Worm (Caenorhabditis elegans): ENCODE measurements around the gene ttr-14.
A peak's percentile ranks its signal among the peaks of the same experiment; 100 is the strongest.

The ttr-14 gene

ce11 chrX:10783822-10784221 is 3.5 kb upstream of the ttr-14 start, which contains the start of gene clc-4:
TSS of gene clc-4 (minus strand) at chrX:10783922.
- TF ChIP-seq scrt-1 (GFP tag; IDR thresholded peaks at IDR 0.05) (no peak), F13C5.2 (tag; optimal IDR thresholded peaks at IDR 0.05) (no peak), tbx-11 (GFP tag; IDR thresholded peaks at IDR 0.05) (no peak), hnd-1 (tag; optimal IDR thresholded peaks at IDR 0.05) (no peak), sea-1 (GFP tag; conservative IDR thresholded peaks at IDR 0.05) (no peak), aly-1 (tag; optimal IDR thresholded peaks at IDR 0.05) (no peak), tra-4 (tag; optimal IDR thresholded peaks at IDR 0.05) (no peak), flt-1 (GFP tag; IDR thresholded peaks at IDR 0.05) (no peak), hmg-4 (GFP tag; optimal IDR thresholded peaks at IDR 0.05) (no peak), hmbx-1 (tag; optimal IDR thresholded peaks at IDR 0.05) (no peak), ets-7 (tag; optimal IDR thresholded peaks at IDR 0.05) (no peak), ceh-13 (GFP tag; optimal IDR thresholded peaks at IDR 0.05) (no peak), B0310.2 (tag; optimal IDR thresholded peaks at IDR 0.05) (no peak), ama-1 (optimal IDR thresholded peaks at IDR 0.05) (no peak)

ce11 chrX:10792435-10792834 is 5.1 kb downstream of the ttr-14 start, which contains the start of gene vap-2:
TSS of gene vap-2 (minus strand) at chrX:10792535.
- TF ChIP-seq tbx-11 (GFP tag; IDR thresholded peaks at IDR 0.05) (no peak), tbx-37 (GFP tag; conservative IDR thresholded peaks at IDR 0.05) (no peak), tra-4 (tag; optimal IDR thresholded peaks at IDR 0.05) (no peak)

- TF ChIP-seq ceh-13 (GFP tag; optimal IDR thresholded peaks at IDR 0.05), result no peak
- no peak for TF ChIP-seq tbx-11 (GFP tag; IDR thresholded peaks at IDR 0.05)
- TF ChIP-seq aly-1 (tag; optimal IDR thresholded peaks at IDR 0.05), result no peak
Measured at ce11 chrX:10794647-10795046, 7.3 kb downstream of the ttr-14 start, which contains the start of gene T05A10.6. TSS of gene T05A10.6 (minus strand) at chrX:10794747.

ce11 chrX:10804441-10804840 is 17.1 kb downstream of the ttr-14 start, which contains the start of gene F31B12.4:
TSS of gene F31B12.4 (plus strand) at chrX:10804741.
- TF ChIP-seq tbx-37 (GFP tag; conservative IDR thresholded peaks at IDR 0.05), result no peak
- TF ChIP-seq ceh-13 (GFP tag; optimal IDR thresholded peaks at IDR 0.05), result no peak
- TF ChIP-seq ceh-36 (tag; optimal IDR thresholded peaks at IDR 0.05), result no peak
- no peak for TF ChIP-seq sea-1 (GFP tag; conservative IDR thresholded peaks at IDR 0.05)
- no peak for TF ChIP-seq F13C5.2 (tag; optimal IDR thresholded peaks at IDR 0.05)
- no peak for TF ChIP-seq pes-1 (GFP tag; IDR thresholded peaks at IDR 0.05)
- no peak for TF ChIP-seq B0310.2 (tag; optimal IDR thresholded peaks at IDR 0.05)

- no peak for TF ChIP-seq pes-1 (GFP tag; IDR thresholded peaks at IDR 0.05)
- no peak for TF ChIP-seq sea-1 (GFP tag; conservative IDR thresholded peaks at IDR 0.05)
- no peak for TF ChIP-seq tbx-11 (GFP tag; IDR thresholded peaks at IDR 0.05)
- no peak for TF ChIP-seq hmg-4 (GFP tag; optimal IDR thresholded peaks at IDR 0.05)
- no peak for TF ChIP-seq hmbx-1 (tag; optimal IDR thresholded peaks at IDR 0.05)
- no peak for TF ChIP-seq B0310.2 (tag; optimal IDR thresholded peaks at IDR 0.05)
- no peak for TF ChIP-seq flt-1 (GFP tag; IDR thresholded peaks at IDR 0.05)
- no peak for TF ChIP-seq ceh-36 (tag; optimal IDR thresholded peaks at IDR 0.05)
- TF ChIP-seq ama-1 (optimal IDR thresholded peaks at IDR 0.05), result no peak
Measured at ce11 chrX:10820511-10820910, 33.2 kb downstream of the ttr-14 start, which contains the start of gene F31B12.3. TSS of gene F31B12.3 (minus strand) at chrX:10820611.

ce11 chrX:10821160-10821559 is 33.9 kb downstream of the ttr-14 start:
- TF ChIP-seq hmbx-1 (tag; optimal IDR thresholded peaks at IDR 0.05) (no peak), hmg-4 (GFP tag; optimal IDR thresholded peaks at IDR 0.05) (no peak), scrt-1 (GFP tag; IDR thresholded peaks at IDR 0.05) (peak; percentile 87), tra-4 (tag; optimal IDR thresholded peaks at IDR 0.05) (peak; percentile 34), ama-1 (optimal IDR thresholded peaks at IDR 0.05) (no peak), flt-1 (GFP tag; IDR thresholded peaks at IDR 0.05) (peak; percentile 75), tbx-11 (GFP tag; IDR thresholded peaks at IDR 0.05) (peak; percentile 76; the same call in 1 of the 2 replicates), B0310.2 (tag; optimal IDR thresholded peaks at IDR 0.05) (peak; percentile 43), pes-1 (GFP tag; IDR thresholded peaks at IDR 0.05) (no peak), ceh-13 (GFP tag; optimal IDR thresholded peaks at IDR 0.05) (peak; percentile 41), ceh-36 (tag; optimal IDR thresholded peaks at IDR 0.05) (peak; percentile 57), F13C5.2 (tag; optimal IDR thresholded peaks at IDR 0.05) (peak; percentile 32), ets-7 (tag; optimal IDR thresholded peaks at IDR 0.05) (peak; percentile 22), sea-1 (GFP tag; conservative IDR thresholded peaks at IDR 0.05) (0 out of 2 replicates have a peak, but pooled peaks have one; percentile 59), hnd-1 (tag; optimal IDR thresholded peaks at IDR 0.05) (peak; percentile 50), tbx-37 (GFP tag; conservative IDR thresholded peaks at IDR 0.05) (peak; percentile 65), aly-1 (tag; optimal IDR thresholded peaks at IDR 0.05) (peak; percentile 12)

ce11 chrX:10834568-10834967 is 47.3 kb downstream of the ttr-14 start:
- TF ChIP-seq hnd-1 (tag; optimal IDR thresholded peaks at IDR 0.05) (no peak), ets-7 (tag; optimal IDR thresholded peaks at IDR 0.05) (no peak), tra-4 (tag; optimal IDR thresholded peaks at IDR 0.05) (no peak), ceh-36 (tag; optimal IDR thresholded peaks at IDR 0.05) (no peak), tbx-11 (GFP tag; IDR thresholded peaks at IDR 0.05) (no peak)

ce11 chrX:10837609-10838008 is 50.3 kb downstream of the ttr-14 start:
- TF ChIP-seq scrt-1 (GFP tag; IDR thresholded peaks at IDR 0.05) (no peak), pes-1 (GFP tag; IDR thresholded peaks at IDR 0.05) (no peak), ceh-36 (tag; optimal IDR thresholded peaks at IDR 0.05) (peak; percentile 26), hnd-1 (tag; optimal IDR thresholded peaks at IDR 0.05) (no peak), ets-7 (tag; optimal IDR thresholded peaks at IDR 0.05) (no peak)

ce11 chrX:10838550-10838949 is 51.2 kb downstream of the ttr-14 start, which contains the start of gene plc-1:
TSS of gene plc-1 (minus strand) at chrX:10838650.
- TF ChIP-seq hmbx-1 (tag; optimal IDR thresholded peaks at IDR 0.05) (no peak), tra-4 (tag; optimal IDR thresholded peaks at IDR 0.05) (no peak), aly-1 (tag; optimal IDR thresholded peaks at IDR 0.05) (no peak), ceh-13 (GFP tag; optimal IDR thresholded peaks at IDR 0.05) (no peak)
